Worm (Caenorhabditis elegans) whole organism, midembryonic: ENCODE results near the gene che-7.

Source experiments
- flt-1 ChIP-seq: fragments of 200-800 bp; sonication (Bioruptor generic); IDR thresholded peaks from 2 replicates; pipeline ENCODE4 v1.3.6; 2022; ENCODE audit warnings: missing genetic modification characterization, missing compliant biosample characterization
- klf-2 ChIP-seq: fragments of 200-800 bp; sonication (Bioruptor generic); conservative IDR thresholded peaks from 2 replicates; pipeline ENCODE4 v1.3.6; 2022; ENCODE audit warnings: missing genetic modification reagents, missing genetic modification characterization, missing compliant biosample characterization
- med-1 ChIP-seq: sonication (generic microtip); optimal IDR thresholded peaks from 2 replicates; lab custom pipeline; 2017; ENCODE audit warnings: missing genetic modification characterization, mild to moderate bottlenecking, missing compliant biosample characterization, antibody characterized with exemption, missing genetic modification reagents; ENCODE audit not compliant: insufficient read depth
- ref-1 ChIP-seq: fragments of 200-800 bp; sonication (Bioruptor generic); conservative IDR thresholded peaks from 2 replicates; pipeline ENCODE4 v1.3.6; 2022; ENCODE audit warnings: missing genetic modification reagents, missing genetic modification characterization, missing compliant biosample characterization
- tab-1 ChIP-seq: fragments of 200-800 bp; sonication (Bioruptor generic); IDR thresholded peaks from 2 replicates; pipeline ENCODE4 v1.3.6; 2022; ENCODE audit warnings: missing genetic modification characterization, missing compliant biosample characterization
- ztf-23 ChIP-seq: fragments of 200-800 bp; sonication (Bioruptor generic); IDR thresholded peaks from 2 replicates; pipeline ENCODE4 v1.3.6; 2022; ENCODE audit warnings: missing genetic modification reagents, missing genetic modification characterization, missing compliant biosample characterization

- TF ChIP-seq med-1 (no peak), tab-1 (GFP tag; lab: Robert Waterston, UW) (no peak), klf-2 (GFP tag; lab: Robert Waterston, UW) (no peak), flt-1 (peak; percentile 24; the same call in 1 of the 2 replicates), ztf-23 (0 out of 2 replicates have a peak, but pooled peaks have one; percentile 30), ref-1 (GFP tag; lab: Robert Waterston, UW) (no peak)
Measured at ce11 chrV:7978798-7979197, 9.8 kb upstream of the che-7 start.
